Worm (Caenorhabditis elegans): ENCODE results near the gene zipt-9.

The zipt-9 gene

DNA sequence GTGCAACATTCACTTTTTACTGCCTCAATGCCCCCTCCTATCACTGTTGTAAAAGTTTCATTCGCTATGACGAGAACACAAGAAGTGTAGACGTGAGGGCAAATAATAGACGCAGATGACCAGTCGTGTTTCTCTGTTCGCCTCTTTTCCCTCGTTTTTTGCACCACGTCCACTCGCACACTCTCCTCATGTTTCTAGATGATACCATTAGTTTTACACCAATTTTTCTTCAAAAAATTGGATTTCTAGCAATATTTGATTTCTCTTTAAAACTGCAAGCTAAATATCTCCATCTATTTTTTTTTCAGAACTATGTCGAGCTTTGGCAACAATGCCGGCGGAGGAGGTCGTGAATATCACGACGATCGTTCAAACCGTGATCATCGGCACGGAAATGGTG is 50.0 kb downstream of the zipt-9 start, which contains the start of gene rde-12:
Gene rde-12 (plus strand): TSS at position 301 of the 400 bp plus-strand sequence.
- TF ChIP-seq R02D3.7 (tag; optimal IDR thresholded peaks at IDR 0.05) (no peak), lsy-2 (tag; optimal IDR thresholded peaks at IDR 0.05) (no peak), fos-1 (tag; optimal IDR thresholded peaks at IDR 0.05) (peak; percentile 40), F13H6.1 (tag; optimal IDR thresholded peaks at IDR 0.05) (no peak), ztf-11 (tag; optimal IDR thresholded peaks at IDR 0.05) (no peak)

DNA sequence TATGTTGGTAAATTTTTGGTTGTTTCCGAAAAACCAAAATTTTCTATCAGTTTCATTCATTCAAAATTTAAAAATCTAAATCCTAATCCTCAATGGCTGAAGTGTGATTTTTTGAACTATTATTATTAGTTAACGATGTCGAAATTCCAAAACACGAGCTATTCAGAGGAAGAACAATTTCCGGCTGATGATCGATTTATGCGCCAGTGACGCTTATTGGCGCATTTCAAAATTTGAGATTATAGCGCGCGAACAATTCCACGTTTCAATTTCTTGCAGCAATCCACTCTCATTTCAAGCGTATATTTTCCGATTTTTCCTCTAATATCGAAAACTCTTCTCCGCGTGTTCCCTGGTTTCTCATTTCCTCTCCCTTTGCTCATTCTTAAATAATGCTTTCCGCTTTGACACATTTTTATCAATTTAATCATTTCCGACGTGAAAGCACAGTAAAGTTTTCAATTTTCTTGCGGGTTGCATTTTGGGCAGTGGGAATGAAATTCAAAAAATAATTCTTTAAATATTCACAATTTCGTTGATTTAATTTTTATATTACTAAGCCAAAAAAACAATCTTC is 50.6 kb downstream of the zipt-9 start:
- TF ChIP-seq sma-9 (GFP tag; optimal IDR thresholded peaks at IDR 0.05) (peak; percentile 1), sma-9 (tag; optimal IDR thresholded peaks at IDR 0.05) (no peak), skn-1 (tag; optimal IDR thresholded peaks at IDR 0.05) (no peak), nhr-25 (tag; optimal IDR thresholded peaks at IDR 0.05) (peak; percentile 7), sem-4 (tag; optimal IDR thresholded peaks at IDR 0.05) (peak; percentile 10), nhr-129 (tag; optimal IDR thresholded peaks at IDR 0.05) (peak; percentile 10), egl-27 (tag; optimal IDR thresholded peaks at IDR 0.05) (no peak), lsy-2 (tag; optimal IDR thresholded peaks at IDR 0.05) (peak in 1 of 2 experiments; percentile 48), sma-3 (GFP tag; optimal IDR thresholded peaks at IDR 0.05) (peak; percentile 22), nhr-237 (tag; optimal IDR thresholded peaks at IDR 0.05) (no peak), mab-5 (tag; optimal IDR thresholded peaks at IDR 0.05) (no peak), ama-1 (optimal IDR thresholded peaks at IDR 0.05) (peak; percentile 27), ztf-4 (tag; optimal IDR thresholded peaks at IDR 0.05) (no peak), fos-1 (tag; optimal IDR thresholded peaks at IDR 0.05) (peak; percentile 36), gmeb-1 (tag; optimal IDR thresholded peaks at IDR 0.05) (peak; percentile 35), F13H6.1 (tag; optimal IDR thresholded peaks at IDR 0.05) (no peak), nhr-11 (tag; optimal IDR thresholded peaks at IDR 0.05) (no peak), C34F6.9 (tag; optimal IDR thresholded peaks at IDR 0.05) (peak; percentile 26), unc-55 (GFP tag; optimal IDR thresholded peaks at IDR 0.05) (peak; percentile 62), crh-2 (tag; optimal IDR thresholded peaks at IDR 0.05) (peak; percentile 22)
